Fruit fly (Drosophila melanogaster): ENCODE measurements around the gene dos.

Gene dos

DNA sequence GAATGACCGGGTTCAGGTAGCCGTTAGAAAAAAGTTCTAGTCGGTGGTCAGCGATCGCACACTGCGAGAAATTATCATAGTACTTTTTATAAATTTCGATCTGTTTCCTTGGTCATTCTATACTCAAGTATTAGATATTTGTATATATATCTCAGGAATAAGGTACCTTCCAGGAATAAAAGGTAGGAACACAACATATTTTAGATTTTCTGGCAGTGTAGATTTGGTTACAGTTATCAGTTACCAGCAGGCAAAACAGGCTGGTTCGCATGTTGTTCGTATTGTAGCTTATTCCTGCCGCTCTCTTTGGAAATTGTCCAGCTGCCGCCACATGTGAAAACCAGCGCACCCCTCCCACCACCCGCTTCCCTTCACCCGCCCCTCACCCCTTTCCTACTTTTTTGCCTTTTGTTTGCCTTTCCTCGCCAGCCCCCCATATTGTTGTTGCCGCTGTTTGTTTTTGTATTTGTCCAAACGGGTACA, 7.8 kb upstream of the dos start (continued):
- peak; percentile 89 for TF ChIP-seq CG11504 (tag; optimal IDR thresholded peaks at IDR 0.05)
- peak; percentile 21 for TF ChIP-seq Myb (GFP tag; optimal IDR thresholded peaks at IDR 0.05)
- TF ChIP-seq Aef1 (GFP tag; IDR thresholded peaks at IDR 0.05), result peak; percentile 80
- peak; percentile 62; the same call in 1 of the 2 replicates for TF ChIP-seq cas (GFP tag; IDR thresholded peaks at IDR 0.05)
- TF ChIP-seq CG2202 (tag; optimal IDR thresholded peaks at IDR 0.05), result peak; percentile 81
- peak; percentile 81 for TF ChIP-seq CG6854 (GFP tag; optimal IDR thresholded peaks at IDR 0.05)
- peak; percentile 39 for TF ChIP-seq CG7271 (tag; optimal IDR thresholded peaks at IDR 0.05)
- peak; percentile 72 for TF ChIP-seq shn (GFP tag; optimal IDR thresholded peaks at IDR 0.05)
- TF ChIP-seq seq (GFP tag; IDR thresholded peaks at IDR 0.05), result peak; percentile 89
- TF ChIP-seq Hsf (GFP tag; optimal IDR thresholded peaks at IDR 0.05), result peak; percentile 72
- TF ChIP-seq CG2712 (tag; optimal IDR thresholded peaks at IDR 0.05), result peak; percentile 88
- TF ChIP-seq croc (GFP tag; conservative IDR thresholded peaks at IDR 0.05), result peak; percentile 81
- TF ChIP-seq jigr1 (GFP tag; IDR thresholded peaks at IDR 0.05), result no peak
- TF ChIP-seq CG9437 (GFP tag; optimal IDR thresholded peaks at IDR 0.05), result peak; percentile 55
- TF ChIP-seq CG6813 (GFP tag; optimal IDR thresholded peaks at IDR 0.05), result peak; percentile 89
- peak; percentile 44 for TF ChIP-seq btn (GFP tag; optimal IDR thresholded peaks at IDR 0.05)
- peak; percentile 59 for TF ChIP-seq ssp (GFP tag; IDR thresholded peaks at IDR 0.05)
- peak; percentile 91 for TF ChIP-seq CG9932 (GFP tag; IDR thresholded peaks at IDR 0.05)
- TF ChIP-seq HLH4C (GFP tag; IDR thresholded peaks at IDR 0.05; ENCODE audit: partially characterized antibody), result no peak
- TF ChIP-seq CG7357 (GFP tag; IDR thresholded peaks at IDR 0.05), result 0 out of 3 replicates have a peak, but pooled peaks have one; percentile 42
- peak; percentile 87 for TF ChIP-seq CG3281 (GFP tag; optimal IDR thresholded peaks at IDR 0.05)
- no peak for TF ChIP-seq hkb (optimal IDR thresholded peaks at IDR 0.05)
- TF ChIP-seq hkb (GFP tag; IDR thresholded peaks at IDR 0.05), result peak; percentile 95
- no peak for TF ChIP-seq cad (GFP tag; optimal IDR thresholded peaks at IDR 0.05)
- TF ChIP-seq Sox100B (GFP tag; optimal IDR thresholded peaks at IDR 0.05), result peak; percentile 67
- TF ChIP-seq CG7963 (GFP tag; IDR thresholded peaks at IDR 0.05; ENCODE audit: partially characterized antibody), result no peak
- peak; percentile 88 for TF ChIP-seq Fer3 (tag; optimal IDR thresholded peaks at IDR 0.05)
- peak; percentile 72 for TF ChIP-seq CG6689 (GFP tag; IDR thresholded peaks at IDR 0.05)
- peak; percentile 53; the same call in 1 of the 3 replicates for TF ChIP-seq z (GFP tag; IDR thresholded peaks at IDR 0.05)
- peak; percentile 96 for TF ChIP-seq crol (GFP tag; IDR thresholded peaks at IDR 0.05)
- TF ChIP-seq Fer1 (GFP tag; optimal IDR thresholded peaks at IDR 0.05), result peak; percentile 87
- peak; percentile 82 for TF ChIP-seq tin (GFP tag; optimal IDR thresholded peaks at IDR 0.05)
- TF ChIP-seq crp (GFP tag; optimal IDR thresholded peaks at IDR 0.05), result peak in 1 of 2 experiments; percentile 48
- TF ChIP-seq CG4424 (GFP tag; optimal IDR thresholded peaks at IDR 0.05), result peak; percentile 73
- TF ChIP-seq H15 (GFP tag; IDR thresholded peaks at IDR 0.05), result peak; percentile 72
- peak; percentile 71 for TF ChIP-seq BtbVII (GFP tag; optimal IDR thresholded peaks at IDR 0.05)
- TF ChIP-seq bigmax (GFP tag; optimal IDR thresholded peaks at IDR 0.05), result no peak
- TF ChIP-seq Asciz (GFP tag; optimal IDR thresholded peaks at IDR 0.05), result peak; percentile 76
- TF ChIP-seq CG10543 (GFP tag; optimal IDR thresholded peaks at IDR 0.05), result peak; percentile 70
- peak; percentile 81 for TF ChIP-seq CG2875 (GFP tag; optimal IDR thresholded peaks at IDR 0.05)
- TF ChIP-seq inv (GFP tag; IDR thresholded peaks at IDR 0.05; ENCODE audit: partially characterized antibody), result 0 out of 2 replicates have a peak, but pooled peaks have one; percentile 27
- TF ChIP-seq CG14050 (GFP tag; IDR thresholded peaks at IDR 0.05), result peak; percentile 83
- peak; percentile 51 for TF ChIP-seq ERR (GFP tag; optimal IDR thresholded peaks at IDR 0.05)
- TF ChIP-seq pzg (GFP tag; optimal IDR thresholded peaks at IDR 0.05), result no peak
- TF ChIP-seq Mad (GFP tag; optimal IDR thresholded peaks at IDR 0.05), result peak; percentile 71
- no peak for TF ChIP-seq HmgD (GFP tag; optimal IDR thresholded peaks at IDR 0.05)
- TF ChIP-seq CG1529 (GFP tag; optimal IDR thresholded peaks at IDR 0.05), result peak; percentile 85
- no peak for TF ChIP-seq CG4617 (GFP tag; optimal IDR thresholded peaks at IDR 0.05; ENCODE audit: borderline replicate concordance)
- TF ChIP-seq CkIIα-i1 (GFP tag; IDR thresholded peaks at IDR 0.05), result peak; percentile 65; the same call in 1 of the 2 replicates
- TF ChIP-seq caup (GFP tag; optimal IDR thresholded peaks at IDR 0.05; ENCODE audit: severe bottlenecking), result peak; percentile 84
